Worm (Caenorhabditis elegans) whole organism, L1 larva: Measurements from ENCODE around the gene D1044.1.

ENCODE experiments used
- C04F5.9 ChIP-seq: sonication (generic microtip); optimal IDR thresholded peaks from 2 replicates; lab custom pipeline; 2016; ENCODE audit warnings: missing genetic modification characterization, missing compliant biosample characterization
- C34B4.2 ChIP-seq: sonication (generic microtip); optimal IDR thresholded peaks from 2 replicates; lab custom pipeline; 2017; ENCODE audit warnings: mild to moderate bottlenecking, missing genetic modification characterization, missing compliant biosample characterization
- aha-1 ChIP-seq: fragments of 150-350 bp; optimal IDR thresholded peaks from 2 replicates; lab custom pipeline; 2014; ENCODE audit warnings: missing biosample characterization, missing genetic modification characterization
- ama-1 ChIP-seq: fragments of 150-350 bp; optimal IDR thresholded peaks from 2 replicates; lab custom pipeline; 2014
- blmp-1 ChIP-seq: fragments of 150-350 bp; optimal IDR thresholded peaks from 2 replicates; lab custom pipeline; 2014; ENCODE audit warnings: missing biosample characterization, missing genetic modification characterization
- ceh-82 ChIP-seq, 3 experiments: fragments of 150-350 bp in 1 of 3; sonication (generic microtip) in 2 of 3; optimal IDR thresholded peaks; 2 replicates each; lab custom pipeline; 2014 to 2017; ENCODE audit warnings: missing biosample characterization in 3 of 3, missing genetic modification characterization in 3 of 3
- ceh-88 ChIP-seq: fragments of 200-800 bp; sonication (Bioruptor generic); IDR thresholded peaks from 2 replicates; pipeline ENCODE4 v1.3.6; 2022; ENCODE audit warnings: missing genetic modification characterization, missing compliant biosample characterization
- ceh-90 ChIP-seq: sonication (generic microtip); optimal IDR thresholded peaks from 2 replicates; lab custom pipeline; 2016; ENCODE audit warnings: missing genetic modification characterization, missing compliant biosample characterization
- dpl-1 ChIP-seq, 3 experiments: fragments of 150-350 bp in 2 of 3; sonication (generic microtip) in 1 of 3; optimal IDR thresholded peaks; 2 replicates each; lab custom pipeline; 2014 to 2017; ENCODE audit warnings: missing biosample characterization in 3 of 3, missing genetic modification characterization in 3 of 3, missing genetic modification reagents in 3 of 3
- efl-1 ChIP-seq, 4 experiments: fragments of 150-350 bp; optimal IDR thresholded peaks in 3 of 4; peaks in 1 of 4; 1 replicate in 1 of 4; 2 replicates in 3 of 4; lab custom pipeline; 2014; ENCODE audit warnings: missing biosample characterization in 2 of 4, missing genetic modification characterization in 2 of 4, missing genetic modification reagents in 2 of 4
- egl-13 ChIP-seq: sonication (generic microtip); optimal IDR thresholded peaks from 2 replicates; lab custom pipeline; 2016; ENCODE audit warnings: missing genotype, missing genetic modification reagents, missing genetic modification characterization, missing compliant biosample characterization
- egl-27 ChIP-seq, 2 experiments: fragments of 150-350 bp in 1 of 2; sonication (generic microtip); optimal IDR thresholded peaks; 3 replicates each; lab custom pipeline; 2017 to 2018; ENCODE audit warnings: missing biosample characterization in 2 of 2, missing genetic modification characterization in 2 of 2, missing genetic modification reagents in 2 of 2
- elt-2 ChIP-seq: sonication (generic microtip); optimal IDR thresholded peaks from 2 replicates; lab custom pipeline; 2016; ENCODE audit warnings: missing genetic modification characterization, mild to moderate bottlenecking, inconsistent platforms, missing compliant biosample characterization, missing genetic modification reagents
- ets-5 ChIP-seq: fragments of 200-800 bp; sonication (Bioruptor generic); IDR thresholded peaks from 2 replicates; pipeline ENCODE4 v1.3.6; 2022; ENCODE audit warnings: missing genetic modification characterization, missing compliant biosample characterization
- fkh-10 ChIP-seq: sonication (generic microtip); optimal IDR thresholded peaks from 2 replicates; lab custom pipeline; 2017; ENCODE audit warnings: missing biosample characterization, missing genetic modification reagents, missing genetic modification characterization
- grh-1 ChIP-seq: fragments of 200-800 bp; sonication (Bioruptor generic); IDR thresholded peaks from 2 replicates; pipeline ENCODE4 v1.3.6; 2022; ENCODE audit warnings: missing genetic modification reagents, missing genetic modification characterization, missing compliant biosample characterization
- hlh-17 ChIP-seq: fragments of 200-800 bp; sonication (Bioruptor generic); optimal IDR thresholded peaks from 2 replicates; lab custom pipeline; 2018; ENCODE audit warnings: missing genetic modification characterization, mild to moderate bottlenecking, missing compliant biosample characterization, moderate library complexity, borderline replicate concordance
- hlh-4 ChIP-seq: sonication (generic microtip); optimal IDR thresholded peaks from 2 replicates; lab custom pipeline; 2016; ENCODE audit warnings: mild to moderate bottlenecking, missing genetic modification characterization, missing compliant biosample characterization
- hpl-2 ChIP-seq: fragments of 150-350 bp; optimal IDR thresholded peaks from 2 replicates; lab custom pipeline; 2014; ENCODE audit warnings: missing biosample characterization, missing genetic modification reagents, missing genetic modification characterization
- lin-13 ChIP-seq: fragments of 150-350 bp; optimal IDR thresholded peaks from 2 replicates; lab custom pipeline; 2014; ENCODE audit warnings: missing biosample characterization, missing genetic modification reagents, missing genetic modification characterization
- lin-14 ChIP-seq: fragments of 200-800 bp; sonication (Bioruptor generic); optimal IDR thresholded peaks from 2 replicates; lab custom pipeline; 2018; ENCODE audit warnings: mild to moderate bottlenecking, missing genetic modification characterization, moderate library complexity, missing compliant biosample characterization
- lin-15B ChIP-seq: fragments of 150-350 bp; sonication (generic microtip); optimal IDR thresholded peaks from 3 replicates; lab custom pipeline; 2014; ENCODE audit warnings: missing biosample characterization, missing genetic modification characterization
- mef-2 ChIP-seq: fragments of 150-350 bp; optimal IDR thresholded peaks from 2 replicates; lab custom pipeline; 2014; ENCODE audit warnings: missing biosample characterization, missing genetic modification characterization
- mep-1 ChIP-seq: fragments of 150-350 bp; optimal IDR thresholded peaks from 2 replicates; lab custom pipeline; 2014; ENCODE audit warnings: missing biosample characterization, missing genetic modification characterization
- nhr-11 ChIP-seq: fragments of 150-350 bp; optimal IDR thresholded peaks from 2 replicates; lab custom pipeline; 2014; ENCODE audit warnings: missing biosample characterization, missing genetic modification characterization
- nhr-12 ChIP-seq: sonication (generic microtip); optimal IDR thresholded peaks from 2 replicates; lab custom pipeline; 2017; ENCODE audit warnings: missing biosample characterization, missing genetic modification characterization
- nhr-19 ChIP-seq: fragments of 200-800 bp; sonication (Bioruptor generic); conservative IDR thresholded peaks from 2 replicates; pipeline ENCODE4 v1.3.6; 2022; ENCODE audit warnings: missing genetic modification characterization, missing compliant biosample characterization
- nhr-47 ChIP-seq: sonication (generic microtip); optimal IDR thresholded peaks from 2 replicates; lab custom pipeline; 2016; ENCODE audit warnings: mild to moderate bottlenecking, missing genetic modification characterization, moderate library complexity, missing compliant biosample characterization
- nhr-71 ChIP-seq: sonication (generic microtip); optimal IDR thresholded peaks from 2 replicates; lab custom pipeline; 2016; ENCODE audit warnings: mild to moderate bottlenecking, missing genetic modification characterization, moderate library complexity, missing compliant biosample characterization
- nhr-76 ChIP-seq: sonication (generic microtip); optimal IDR thresholded peaks from 2 replicates; lab custom pipeline; 2017; ENCODE audit warnings: missing biosample characterization, missing genetic modification characterization
- nhr-77 ChIP-seq: fragments of 150-350 bp; optimal IDR thresholded peaks from 2 replicates; lab custom pipeline; 2014; ENCODE audit warnings: missing biosample characterization, missing genetic modification characterization
- nhr-85 ChIP-seq: sonication (generic microtip); peaks from one replicate; lab custom pipeline; 2016; ENCODE audit warnings: missing genetic modification characterization, inconsistent platforms, missing compliant biosample characterization
- pag-3 ChIP-seq: sonication (generic microtip); optimal IDR thresholded peaks from 2 replicates; lab custom pipeline; 2017; ENCODE audit warnings: missing genetic modification characterization, mild to moderate bottlenecking, missing compliant biosample characterization, antibody characterized with exemption, borderline replicate concordance; ENCODE audit not compliant: insufficient read depth
- pax-3 ChIP-seq: fragments of 200-800 bp; sonication (Bioruptor generic); optimal IDR thresholded peaks from 2 replicates; lab custom pipeline; 2018; ENCODE audit warnings: mild to moderate bottlenecking, missing genetic modification characterization, moderate library complexity, missing compliant biosample characterization
- pqm-1 ChIP-seq: sonication (generic microtip); optimal IDR thresholded peaks from 3 replicates; lab custom pipeline; 2017; ENCODE audit warnings: missing biosample characterization, missing genetic modification characterization
- rnt-1 ChIP-seq: sonication (generic microtip); optimal IDR thresholded peaks from 2 replicates; lab custom pipeline; 2016; ENCODE audit warnings: mild to moderate bottlenecking, missing genetic modification characterization, moderate library complexity, missing compliant biosample characterization
- snpc-4 ChIP-seq: fragments of 150-350 bp; optimal IDR thresholded peaks from 2 replicates; lab custom pipeline; 2014; ENCODE audit warnings: missing biosample characterization, missing genetic modification characterization
- snu-23 ChIP-seq: sonication (generic microtip); optimal IDR thresholded peaks from 2 replicates; lab custom pipeline; 2016; ENCODE audit warnings: missing genetic modification characterization, missing compliant biosample characterization
- sox-4 ChIP-seq: sonication (generic microtip); optimal IDR thresholded peaks from 2 replicates; lab custom pipeline; 2016; ENCODE audit warnings: missing genetic modification characterization, missing compliant biosample characterization
- sup-37 ChIP-seq: fragments of 200-800 bp; sonication (Bioruptor generic); optimal IDR thresholded peaks from 2 replicates; lab custom pipeline; 2018; ENCODE audit warnings: mild to moderate bottlenecking, missing genetic modification characterization, missing compliant biosample characterization
- swsn-7 ChIP-seq: sonication (generic microtip); optimal IDR thresholded peaks from 2 replicates; lab custom pipeline; 2016; ENCODE audit warnings: missing genetic modification characterization, missing compliant biosample characterization
- tlp-1 ChIP-seq: fragments of 150-350 bp; optimal IDR thresholded peaks from 2 replicates; lab custom pipeline; 2014; ENCODE audit warnings: missing biosample characterization, missing genetic modification characterization
- unc-130 ChIP-seq: fragments of 150-350 bp; optimal IDR thresholded peaks from 2 replicates; lab custom pipeline; 2017; ENCODE audit warnings: missing biosample characterization, missing genetic modification characterization, inconsistent platforms
- unc-30 ChIP-seq: sonication (generic microtip); optimal IDR thresholded peaks from 2 replicates; lab custom pipeline; 2017; ENCODE audit warnings: missing biosample characterization, missing genetic modification characterization
- unc-62 ChIP-seq: fragments of 150-350 bp; optimal IDR thresholded peaks from 2 replicates; lab custom pipeline; 2014; ENCODE audit warnings: missing biosample characterization, missing genetic modification reagents, missing genetic modification characterization
- unc-98 ChIP-seq: fragments of 200-800 bp; sonication (Bioruptor generic); IDR thresholded peaks from 2 replicates; pipeline ENCODE4 v1.3.6; 2022; ENCODE audit warnings: missing genetic modification characterization, missing compliant biosample characterization
- zag-1 ChIP-seq: fragments of 150-350 bp; optimal IDR thresholded peaks from 2 replicates; lab custom pipeline; 2014; ENCODE audit warnings: missing biosample characterization, missing genetic modification characterization
- ztf-11 ChIP-seq, 2 experiments: sonication (generic microtip); optimal IDR thresholded peaks; 2 replicates each; lab custom pipeline; 2016 to 2017; ENCODE audit warnings: missing genetic modification characterization in 2 of 2, missing biosample characterization in 1 of 2, missing compliant biosample characterization in 1 of 2

D1044.1 gene

DNA sequence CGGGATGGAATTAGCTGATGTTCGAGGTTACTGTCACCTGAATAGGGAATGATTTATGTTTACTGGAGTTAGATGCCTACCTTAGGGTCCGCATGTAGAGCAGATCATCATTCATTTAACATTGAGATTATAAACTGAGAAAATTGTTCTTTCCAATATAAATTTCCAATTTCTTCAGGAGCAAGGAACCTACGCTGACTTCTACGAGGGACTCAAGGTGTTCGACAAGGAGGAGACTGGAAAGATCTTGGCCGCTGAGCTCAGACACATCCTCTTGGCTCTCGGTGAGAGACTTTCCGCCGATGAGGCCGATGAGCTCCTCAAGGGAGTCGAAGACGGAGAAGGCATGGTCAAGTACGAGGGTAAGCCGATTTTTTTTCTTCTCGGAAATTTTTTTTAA, 22.4 kb downstream of the D1044.1 start:
- TF ChIP-seq hlh-17 (GFP tag; lab: Kevin White, UChicago) (no peak), nhr-85 (peak; percentile 51)

DNA sequence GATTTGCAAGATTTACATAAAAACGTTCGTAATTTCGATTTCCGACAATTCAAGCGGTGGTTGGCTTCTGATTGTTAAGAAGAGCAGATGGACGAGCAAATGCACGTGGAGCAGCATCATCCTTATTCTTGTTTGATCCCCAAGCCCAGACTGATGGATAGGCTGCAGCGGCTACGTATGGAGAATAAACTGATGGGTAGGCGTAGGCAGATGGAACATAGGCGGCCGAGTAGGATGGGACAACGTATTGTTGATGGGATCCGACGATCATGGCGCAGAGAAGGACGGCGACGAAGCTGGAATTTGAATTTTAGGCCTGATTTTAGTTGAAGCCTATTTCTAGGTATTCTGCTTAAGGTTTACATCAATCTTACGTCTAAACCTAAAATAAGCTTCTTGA, 24.2 kb downstream of the D1044.1 start:
- TF ChIP-seq nhr-19 (GFP tag; lab: Robert Waterston, UW) (no peak), hlh-17 (GFP tag; lab: Kevin White, UChicago) (no peak), blmp-1 (tag; lab: Kevin White, UChicago) (no peak), lin-15B (tag; lab: Kevin White, UChicago) (no peak), elt-2 (tag; lab: Kevin White, UChicago) (no peak), swsn-7 (tag; lab: Kevin White, UChicago) (no peak), grh-1 (GFP tag; lab: Robert Waterston, UW) (no peak), ceh-82 (tag; optimal IDR thresholded peaks at IDR 0.05; lab: Kevin White, UChicago) (no peak), lin-13 (no peak), egl-27 (tag; optimal IDR thresholded peaks at IDR 0.05; lab: Kevin White, UChicago) (no peak)

- TF ChIP-seq zag-1 (no peak), mep-1 (tag; lab: Kevin White, UChicago) (no peak), unc-130 (tag; lab: Kevin White, UChicago) (no peak), unc-98 (GFP tag; lab: Robert Waterston, UW) (no peak), hlh-4 (no peak), pag-3 (no peak), hpl-2 (GFP tag; lab: Kevin White, UChicago) (no peak), unc-62 (GFP tag; lab: Kevin White, UChicago) (no peak), mef-2 (no peak), ets-5 (no peak), nhr-77 (tag; lab: Kevin White, UChicago) (no peak), snu-23 (GFP tag; lab: Kevin White, UChicago) (no peak), aha-1 (tag; lab: Kevin White, UChicago) (no peak), C04F5.9 (no peak)
These were observed 24.6 kb downstream of the D1044.1 start, which contains the start of gene nspb-12 for ce11 chrIII:5568679-5569078. TSS of gene nspb-12 (minus strand) at chrIII:5568779.

DNA sequence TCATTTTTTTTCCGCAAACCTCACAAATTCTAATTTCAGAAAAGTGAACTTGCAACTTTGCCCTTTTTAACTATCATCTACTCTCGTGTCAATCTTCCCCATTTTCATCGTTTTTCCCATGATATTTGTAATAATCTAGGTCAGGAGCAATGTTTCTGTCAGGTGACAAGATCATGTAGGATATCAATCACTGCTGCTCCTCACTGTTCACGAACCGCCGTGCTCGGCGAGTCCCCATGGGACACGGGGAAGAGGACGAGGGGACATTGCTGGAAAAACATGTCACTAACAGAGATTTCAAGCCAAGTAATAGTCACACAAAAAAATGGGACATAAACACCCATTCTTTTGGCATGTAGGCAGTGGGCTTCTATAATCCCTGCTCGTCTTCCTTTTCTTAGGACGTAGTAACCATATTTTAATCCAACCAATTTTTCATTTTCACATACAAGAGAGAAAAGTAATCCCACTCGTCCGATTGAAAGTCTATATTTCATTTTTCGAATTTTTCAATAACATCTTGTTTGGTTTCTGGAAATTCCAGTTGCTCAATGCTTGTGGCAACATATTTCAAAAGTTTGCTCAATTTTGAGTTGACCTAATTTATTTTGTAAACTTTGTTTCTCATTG, 26.8 kb downstream of the D1044.1 start:
- TF ChIP-seq ama-1 (lab: Kevin White, UChicago) (no peak), C34B4.2 (tag; lab: Kevin White, UChicago) (no peak), egl-13 (tag; lab: Kevin White, UChicago) (no peak), dpl-1 (GFP tag; optimal IDR thresholded peaks at IDR 0.05; lab: Kevin White, UChicago) (no peak), nhr-11 (tag; lab: Kevin White, UChicago) (no peak), ztf-11 (tag; optimal IDR thresholded peaks at IDR 0.05; lab: Kevin White, UChicago) (no peak), snpc-4 (no peak), pax-3 (tag; lab: Kevin White, UChicago) (no peak), unc-30 (tag; lab: Kevin White, UChicago) (peak; percentile 54), tlp-1 (tag; lab: Kevin White, UChicago) (no peak), efl-1 (optimal IDR thresholded peaks at IDR 0.05; lab: Kevin White, UChicago) (no peak), efl-1 (GFP tag; optimal IDR thresholded peaks at IDR 0.05 in 1 of 2; lab: Kevin White, UChicago) (peak in 1 of 2 experiments; percentile 20), ceh-88 (GFP tag; lab: Robert Waterston, UW) (no peak), nhr-71 (tag; lab: Kevin White, UChicago) (peak; percentile 28), nhr-47 (tag; lab: Kevin White, UChicago) (no peak), unc-62 (GFP tag; lab: Kevin White, UChicago) (no peak), unc-98 (GFP tag; lab: Robert Waterston, UW) (no peak), nhr-12 (tag; lab: Kevin White, UChicago) (no peak), nhr-76 (tag; lab: Kevin White, UChicago) (no peak), sup-37 (GFP tag; lab: Kevin White, UChicago) (no peak), ceh-90 (no peak), sox-4 (tag; lab: Kevin White, UChicago) (no peak), rnt-1 (tag; lab: Kevin White, UChicago) (peak; percentile 50), fkh-10 (no peak), lin-13 (no peak), lin-14 (GFP tag; lab: Kevin White, UChicago) (peak; percentile 55), pqm-1 (tag; lab: Kevin White, UChicago) (no peak), swsn-7 (tag; lab: Kevin White, UChicago) (no peak)
